Fruit fly (Drosophila melanogaster): ENCODE results near the gene tara.

The tara gene

DNA sequence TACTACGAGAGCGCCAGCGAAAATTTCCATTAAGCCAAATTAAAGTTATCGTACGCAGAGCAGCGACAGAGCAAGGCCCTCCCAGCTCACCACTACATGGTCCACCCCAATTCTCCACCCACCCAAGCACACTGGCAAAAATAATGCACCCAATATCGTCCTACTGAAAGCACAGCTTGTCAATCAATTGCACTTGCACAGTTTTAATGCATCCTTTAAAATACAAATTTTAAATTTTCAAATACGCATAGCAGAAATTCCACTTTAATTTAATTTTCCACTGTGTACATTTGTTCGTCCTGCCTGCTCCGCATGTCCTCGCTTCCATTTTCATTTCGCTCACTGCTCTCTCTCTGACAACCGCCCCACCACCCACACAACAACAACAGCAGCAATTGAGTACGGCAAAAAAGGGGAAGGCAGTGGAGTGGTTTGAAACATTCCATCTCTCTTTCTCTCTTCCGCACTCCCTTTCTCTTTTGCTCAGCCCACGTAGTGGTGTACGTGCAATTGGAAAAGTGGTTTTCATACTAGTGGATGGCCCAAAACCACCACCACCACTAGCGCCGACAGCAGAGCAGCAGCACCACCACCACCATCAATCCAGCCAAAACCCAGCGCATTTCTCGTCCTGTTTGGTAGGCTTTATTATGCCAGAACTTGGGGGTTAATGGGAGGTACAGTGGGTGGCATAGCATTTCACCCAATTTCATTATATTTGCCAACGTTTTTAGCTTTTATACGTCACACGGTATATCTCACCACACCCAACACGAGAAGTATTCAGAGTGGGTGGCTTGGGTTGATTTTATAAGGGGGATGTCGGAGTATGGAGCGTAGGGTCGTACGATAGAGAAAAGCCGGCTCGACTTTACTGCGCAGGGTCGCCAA is 22.4 kb downstream of the tara start (continued):
- no peak for TF ChIP-seq CrebB (tag; optimal IDR thresholded peaks at IDR 0.05)
- peak; percentile 76 for TF ChIP-seq CG17612 (GFP tag; IDR thresholded peaks at IDR 0.05)
- TF ChIP-seq CG11398 (GFP tag; optimal IDR thresholded peaks at IDR 0.05): peak; percentile 6
- TF ChIP-seq CG11085 (GFP tag; IDR thresholded peaks at IDR 0.05): no peak
- no peak for TF ChIP-seq corto (GFP tag; optimal IDR thresholded peaks at IDR 0.05)
- peak; percentile 44 for TF ChIP-seq ems (GFP tag; optimal IDR thresholded peaks at IDR 0.05)
- 0 out of 2 replicates have a peak, but pooled peaks have one; percentile 31 for TF ChIP-seq CkIIα-i1 (GFP tag; IDR thresholded peaks at IDR 0.05)
- TF ChIP-seq exex (tag; optimal IDR thresholded peaks at IDR 0.05): peak; percentile 78
- peak; percentile 70 for TF ChIP-seq p53 (GFP tag; optimal IDR thresholded peaks at IDR 0.05)
- TF ChIP-seq Sin3A (optimal IDR thresholded peaks at IDR 0.05): no peak
- no peak for TF ChIP-seq D (optimal IDR thresholded peaks at IDR 0.05)
- peak; percentile 82 for TF ChIP-seq D (GFP tag; optimal IDR thresholded peaks at IDR 0.05)
- no peak for TF ChIP-seq sr (GFP tag; IDR thresholded peaks at IDR 0.05)
- TF ChIP-seq Bdp1 (GFP tag; optimal IDR thresholded peaks at IDR 0.05): peak; percentile 14
- TF ChIP-seq CG9609 (GFP tag; optimal IDR thresholded peaks at IDR 0.05): peak; percentile 1
- TF ChIP-seq CG4360 (GFP tag; IDR thresholded peaks at IDR 0.05): peak; percentile 93
- peak; percentile 61 for TF ChIP-seq Sry-δ (GFP tag; optimal IDR thresholded peaks at IDR 0.05)
- peak; percentile 79 for TF ChIP-seq CG11456 (GFP tag; IDR thresholded peaks at IDR 0.05)
- peak; percentile 69 for TF ChIP-seq CG12391 (tag; optimal IDR thresholded peaks at IDR 0.05)
- TF ChIP-seq Dip2 (GFP tag; IDR thresholded peaks at IDR 0.05): peak; percentile 23; the same call in 1 of the 2 replicates
- peak; percentile 20 for TF ChIP-seq Myb (GFP tag; optimal IDR thresholded peaks at IDR 0.05)
- peak; percentile 68 for TF ChIP-seq tio (GFP tag; optimal IDR thresholded peaks at IDR 0.05)
- peak; percentile 97 for TF ChIP-seq Fer1 (GFP tag; optimal IDR thresholded peaks at IDR 0.05)
- peak; percentile 92 for TF ChIP-seq HLH3B (GFP tag; IDR thresholded peaks at IDR 0.05)
- peak; percentile 49 for TF ChIP-seq CG12219 (GFP tag; optimal IDR thresholded peaks at IDR 0.05)
- TF ChIP-seq luna (GFP tag; optimal IDR thresholded peaks at IDR 0.05): no peak
- TF ChIP-seq CG16863 (GFP tag; optimal IDR thresholded peaks at IDR 0.05): peak; percentile 40
- TF ChIP-seq CG13775 (GFP tag; optimal IDR thresholded peaks at IDR 0.05): peak; percentile 43
- TF ChIP-seq cg (GFP tag; optimal IDR thresholded peaks at IDR 0.05): peak; percentile 37
- peak; percentile 82 for TF ChIP-seq ind (GFP tag; optimal IDR thresholded peaks at IDR 0.05)
- peak; percentile 40; the same call in 1 of the 2 replicates for TF ChIP-seq CG5953 (GFP tag; IDR thresholded peaks at IDR 0.05)
- peak; percentile 88 for TF ChIP-seq CG4424 (GFP tag; optimal IDR thresholded peaks at IDR 0.05)
- TF ChIP-seq E2f2 (GFP tag; IDR thresholded peaks at IDR 0.05): no peak
- TF ChIP-seq CG17385 (GFP tag; optimal IDR thresholded peaks at IDR 0.05): peak; percentile 69
- TF ChIP-seq zf30C (GFP tag; optimal IDR thresholded peaks at IDR 0.05): peak; percentile 90
- TF ChIP-seq gfzf (GFP tag; optimal IDR thresholded peaks at IDR 0.05): no peak
- peak; percentile 30 for TF ChIP-seq cato (GFP tag; optimal IDR thresholded peaks at IDR 0.05; ENCODE audit: borderline replicate concordance)
- TF ChIP-seq CG10147 (GFP tag; optimal IDR thresholded peaks at IDR 0.05): peak; percentile 93
- peak; percentile 67 for TF ChIP-seq CG1832 (GFP tag; optimal IDR thresholded peaks at IDR 0.05)
- no peak for TF ChIP-seq yki (optimal IDR thresholded peaks at IDR 0.05)
- TF ChIP-seq CG13424 (tag; optimal IDR thresholded peaks at IDR 0.05): peak; percentile 79
- peak; percentile 72 for TF ChIP-seq nom (GFP tag; optimal IDR thresholded peaks at IDR 0.05)
- TF ChIP-seq CG9215 (GFP tag; IDR thresholded peaks at IDR 0.05): peak; percentile 83
- peak; percentile 79 for TF ChIP-seq CG10274 (GFP tag; optimal IDR thresholded peaks at IDR 0.05)
- TF ChIP-seq bowl (GFP tag; IDR thresholded peaks at IDR 0.05): no peak
- TF ChIP-seq NfI (GFP tag; optimal IDR thresholded peaks at IDR 0.05): peak; percentile 64
- TF ChIP-seq CG7987 (GFP tag; optimal IDR thresholded peaks at IDR 0.05): peak; percentile 80
- TF ChIP-seq CG12071 (GFP tag; optimal IDR thresholded peaks at IDR 0.05): peak; percentile 92
- peak; percentile 25 to 72 for TF ChIP-seq Hr51 (GFP tag; optimal IDR thresholded peaks at IDR 0.05)
- TF ChIP-seq Atf-2 (GFP tag; optimal IDR thresholded peaks at IDR 0.05): no peak
